Fruit fly (Drosophila melanogaster) whole organism, embryonic: ENCODE results near the gene CG3625.
A peak's percentile ranks its signal among the peaks of the same experiment; 100 is the strongest.

ENCODE experiments used
- Antp ChIP-seq: fragments of 200-800 bp; sonication (Bioruptor generic); optimal IDR thresholded peaks from 3 replicates; lab custom pipeline; 2016; ENCODE audit warnings: missing biosample characterization, missing genetic modification characterization
- B-H2 ChIP-seq: fragments of 200-800 bp; sonication (Bioruptor generic); optimal IDR thresholded peaks from 2 replicates; lab custom pipeline; 2018; ENCODE audit warnings: missing biosample characterization, mild to moderate bottlenecking, missing genetic modification characterization
- CG10267 ChIP-seq: fragments of 200-800 bp; sonication (Bioruptor generic); optimal IDR thresholded peaks from 2 replicates; lab custom pipeline; 2018; ENCODE audit warnings: missing biosample characterization, mild to moderate bottlenecking, missing genetic modification characterization, moderate library complexity
- CG10959 ChIP-seq: fragments of 200-800 bp; sonication (Bioruptor generic); IDR thresholded peaks from 2 replicates; pipeline ENCODE4 v1.3.6; 2022; ENCODE audit warnings: missing biosample characterization, missing genetic modification characterization
- CG11398 ChIP-seq: fragments of 200-800 bp; sonication (Bioruptor generic); optimal IDR thresholded peaks from 2 replicates; lab custom pipeline; 2016; ENCODE audit warnings: missing biosample characterization, missing genetic modification characterization
- CG13287 ChIP-seq: fragments of 200-800 bp; sonication (Bioruptor generic); IDR thresholded peaks from 2 replicates; pipeline ENCODE4 v1.3.6; 2022; ENCODE audit warnings: missing biosample characterization, missing genetic modification characterization; ENCODE audit not compliant: partially characterized antibody
- CG15696 ChIP-seq: fragments of 200-800 bp; sonication (Bioruptor generic); optimal IDR thresholded peaks from 2 replicates; lab custom pipeline; 2019; ENCODE audit warnings: missing biosample characterization, mild to moderate bottlenecking, missing genetic modification characterization, moderate library complexity
- CG1647 ChIP-seq: fragments of 200-800 bp; sonication (Bioruptor generic); optimal IDR thresholded peaks from 3 replicates; lab custom pipeline; 2016; ENCODE audit warnings: missing biosample characterization, missing genetic modification characterization
- CG17359 ChIP-seq: fragments of 200-800 bp; sonication (Bioruptor generic); optimal IDR thresholded peaks from 3 replicates; lab custom pipeline; 2018; ENCODE audit warnings: missing biosample characterization, mild to moderate bottlenecking, missing genetic modification characterization, moderate library complexity
- CG1832 ChIP-seq: fragments of 200-800 bp; sonication (Bioruptor generic); optimal IDR thresholded peaks from 2 replicates; lab custom pipeline; 2017; ENCODE audit warnings: missing biosample characterization, mild to moderate bottlenecking, missing genetic modification characterization, inconsistent platforms
- CG2129 ChIP-seq: fragments of 200-800 bp; sonication (Bioruptor generic); IDR thresholded peaks from 2 replicates; pipeline ENCODE4 v1.3.6; 2022; ENCODE audit warnings: missing biosample characterization, missing genetic modification characterization; ENCODE audit not compliant: partially characterized antibody
- CG31224 ChIP-seq: fragments of 200-800 bp; sonication (Bioruptor generic); IDR thresholded peaks from 2 replicates; pipeline ENCODE4 v1.3.6; 2022; ENCODE audit warnings: missing biosample characterization, missing genetic modification characterization
- CG32772 ChIP-seq: fragments of 200-800 bp; sonication (Bioruptor generic); IDR thresholded peaks from 2 replicates; pipeline ENCODE4 v1.3.6; 2022; ENCODE audit warnings: missing biosample characterization, missing genetic modification characterization
- CG3407 ChIP-seq: fragments of 200-800 bp; sonication (Bioruptor generic); optimal IDR thresholded peaks from 2 replicates; lab custom pipeline; 2018; ENCODE audit warnings: missing biosample characterization, mild to moderate bottlenecking, missing genetic modification characterization
- CG34224 ChIP-seq: fragments of 200-800 bp; sonication (Bioruptor generic); IDR thresholded peaks from 3 replicates; pipeline ENCODE4 v1.3.6; 2022; ENCODE audit warnings: missing biosample characterization, missing genetic modification characterization; ENCODE audit not compliant: partially characterized antibody
- CG34376 ChIP-seq: fragments of 200-800 bp; sonication (Bioruptor generic); optimal IDR thresholded peaks from 2 replicates; lab custom pipeline; 2018; ENCODE audit warnings: missing biosample characterization, mild to moderate bottlenecking, missing genetic modification characterization
- CG34422 ChIP-seq: fragments of 200-800 bp; sonication (Bioruptor generic); IDR thresholded peaks from 3 replicates; pipeline ENCODE4 v1.3.6; 2022; ENCODE audit warnings: missing biosample characterization, missing genetic modification characterization
- CG3726 ChIP-seq: fragments of 200-800 bp; sonication (Bioruptor generic); IDR thresholded peaks from 3 replicates; pipeline ENCODE4, ENCODE4 v1.3.6; 2022; ENCODE audit warnings: missing biosample characterization, missing genetic modification characterization
- CG4328 ChIP-seq: fragments of 200-800 bp; sonication (Bioruptor generic); optimal IDR thresholded peaks from 3 replicates; lab custom pipeline; 2017; ENCODE audit warnings: missing biosample characterization, missing genetic modification reagents, missing genetic modification characterization
- CG4424 ChIP-seq: fragments of 200-800 bp; sonication (Bioruptor generic); optimal IDR thresholded peaks from 3 replicates; lab custom pipeline; 2016; ENCODE audit warnings: missing biosample characterization, missing genetic modification characterization
- CG5180 ChIP-seq: fragments of 200-800 bp; sonication (Bioruptor generic); optimal IDR thresholded peaks from 3 replicates; lab custom pipeline; 2017; ENCODE audit warnings: missing biosample characterization, missing genetic modification characterization, mild to moderate bottlenecking, moderate library complexity, missing genetic modification reagents
- CG9609 ChIP-seq: fragments of 200-800 bp; sonication (Bioruptor generic); optimal IDR thresholded peaks from 3 replicates; lab custom pipeline; 2016; ENCODE audit warnings: missing biosample characterization, missing genetic modification characterization
- Chrac-16 ChIP-seq: fragments of 200-800 bp; sonication (Bioruptor generic); optimal IDR thresholded peaks from 3 replicates; lab custom pipeline; 2016; ENCODE audit warnings: missing biosample characterization, missing genetic modification characterization
- Dref ChIP-seq: fragments of 200-800 bp; sonication (Bioruptor generic); IDR thresholded peaks from 2 replicates; pipeline ENCODE4 v1.3.6; 2022; ENCODE audit warnings: missing biosample characterization, missing genetic modification characterization
- E2f1 ChIP-seq: fragments of 200-800 bp; sonication (Bioruptor generic); IDR thresholded peaks from 2 replicates; pipeline ENCODE4 v1.3.6; 2022; ENCODE audit warnings: missing biosample characterization, missing genetic modification characterization
- Fer2 ChIP-seq: fragments of 200-800 bp; sonication (Bioruptor generic); optimal IDR thresholded peaks from 2 replicates; lab custom pipeline; 2018; ENCODE audit warnings: missing biosample characterization, mild to moderate bottlenecking, missing genetic modification characterization, moderate library complexity
- Gug ChIP-seq: fragments of 200-800 bp; sonication (Bioruptor generic); IDR thresholded peaks from 4 replicates; pipeline ENCODE4 v1.3.6; 2022; ENCODE audit warnings: missing biosample characterization, missing genetic modification characterization
- Hand ChIP-seq: fragments of 200-800 bp; sonication (Bioruptor generic); optimal IDR thresholded peaks from 2 replicates; lab custom pipeline; 2017; ENCODE audit warnings: mild to moderate bottlenecking, missing biosample characterization, missing genetic modification reagents, missing genetic modification characterization
- Kr ChIP-seq: fragments of 200-800 bp; sonication (Bioruptor generic); optimal IDR thresholded peaks from 2 replicates; lab custom pipeline; 2017; ENCODE audit warnings: missing biosample characterization, mild to moderate bottlenecking, missing genetic modification characterization
- Lim3 ChIP-seq: fragments of 200-800 bp; sonication (Bioruptor generic); IDR thresholded peaks from 2 replicates; pipeline ENCODE4 v1.3.6; 2022; ENCODE audit warnings: missing biosample characterization, missing genetic modification characterization
- Mad ChIP-seq: fragments of 200-800 bp; sonication (Bioruptor generic); optimal IDR thresholded peaks from 2 replicates; lab custom pipeline; 2016; ENCODE audit warnings: missing biosample characterization, missing genetic modification characterization
- Max ChIP-seq: fragments of 200-800 bp; sonication (Bioruptor generic); optimal IDR thresholded peaks from 2 replicates; lab custom pipeline; 2016; ENCODE audit warnings: missing biosample characterization, mild to moderate bottlenecking, missing genetic modification characterization
- NC2α ChIP-seq: fragments of 200-800 bp; sonication (Bioruptor generic); optimal IDR thresholded peaks from 2 replicates; lab custom pipeline; 2016; ENCODE audit warnings: missing biosample characterization, missing genetic modification characterization
- NK7.1 ChIP-seq: fragments of 200-800 bp; sonication (Bioruptor generic); optimal IDR thresholded peaks from 3 replicates; lab custom pipeline; 2016; ENCODE audit warnings: missing biosample characterization, missing genetic modification characterization
- Nf-YC ChIP-seq: fragments of 200-800 bp; optimal IDR thresholded peaks from 3 replicates; lab custom pipeline; 2019; ENCODE audit warnings: missing biosample characterization, mild to moderate bottlenecking, missing genetic modification characterization, moderate library complexity
- NfI ChIP-seq: fragments of 200-800 bp; sonication (Bioruptor generic); optimal IDR thresholded peaks from 3 replicates; lab custom pipeline; 2018; ENCODE audit warnings: missing biosample characterization, mild to moderate bottlenecking, missing genetic modification characterization, moderate library complexity
- Opbp ChIP-seq: fragments of 200-800 bp; sonication (Bioruptor generic); IDR thresholded peaks from 3 replicates; pipeline ENCODE4 v1.3.6; 2022; ENCODE audit warnings: missing biosample characterization, missing genetic modification characterization; ENCODE audit not compliant: partially characterized antibody
- Scr ChIP-seq: fragments of 200-800 bp; sonication (Bioruptor generic); IDR thresholded peaks from 2 replicates; pipeline ENCODE4 v1.3.6; 2022; ENCODE audit warnings: missing biosample characterization, missing genetic modification characterization; ENCODE audit not compliant: partially characterized antibody
- Sox100B ChIP-seq: fragments of 200-800 bp; sonication (Bioruptor generic); optimal IDR thresholded peaks from 3 replicates; lab custom pipeline; 2018; ENCODE audit warnings: missing biosample characterization, mild to moderate bottlenecking, missing genetic modification characterization
- Vsx1 ChIP-seq: fragments of 200-800 bp; sonication (Bioruptor generic); optimal IDR thresholded peaks from 2 replicates; lab custom pipeline; 2017; ENCODE audit warnings: missing biosample characterization, mild to moderate bottlenecking, missing genetic modification characterization, missing genetic modification reagents
- cad ChIP-seq: fragments of >200 bp; optimal IDR thresholded peaks from 2 replicates; lab custom pipeline; 2017; ENCODE audit warnings: missing biosample characterization, missing genetic modification characterization
- ci ChIP-seq: fragments of 200-800 bp; sonication (Bioruptor generic); IDR thresholded peaks from 3 replicates; pipeline ENCODE4 v1.3.6; 2022; ENCODE audit warnings: missing biosample characterization, missing genetic modification characterization
- croc ChIP-seq: fragments of 200-800 bp; sonication (Bioruptor generic); conservative IDR thresholded peaks from 3 replicates; pipeline ENCODE4 v1.3.6; 2022; ENCODE audit warnings: missing biosample characterization, missing genetic modification characterization
- dmrt11E ChIP-seq: fragments of 200-800 bp; sonication (Bioruptor generic); optimal IDR thresholded peaks from 3 replicates; lab custom pipeline; 2018; ENCODE audit warnings: missing biosample characterization, mild to moderate bottlenecking, missing genetic modification characterization, moderate library complexity
- fru ChIP-seq: fragments of >200 bp; optimal IDR thresholded peaks from 2 replicates; lab custom pipeline; 2017
- fu2 ChIP-seq: fragments of 200-800 bp; sonication (Bioruptor generic); optimal IDR thresholded peaks from 2 replicates; lab custom pipeline; 2016; ENCODE audit warnings: missing biosample characterization, missing genetic modification characterization
- kay ChIP-seq: fragments of 200-800 bp; sonication (Bioruptor generic); optimal IDR thresholded peaks from 2 replicates; lab custom pipeline; 2016; ENCODE audit warnings: missing biosample characterization, missing genetic modification characterization
- pho ChIP-seq: fragments of 200-800 bp; sonication (Bioruptor generic); optimal IDR thresholded peaks from 2 replicates; lab custom pipeline; 2016; ENCODE audit warnings: missing biosample characterization, missing genetic modification characterization
- row ChIP-seq: fragments of 200-800 bp; sonication (Bioruptor generic); IDR thresholded peaks from 3 replicates; pipeline ENCODE4 v1.3.6; 2022; ENCODE audit warnings: missing biosample characterization, missing genetic modification characterization
- sqz ChIP-seq: fragments of 200-800 bp; sonication (Bioruptor generic); optimal IDR thresholded peaks from 3 replicates; lab custom pipeline; 2018; ENCODE audit warnings: missing biosample characterization, mild to moderate bottlenecking, missing genetic modification characterization
- tx ChIP-seq: fragments of 200-800 bp; sonication (Bioruptor generic); optimal IDR thresholded peaks from 2 replicates; lab custom pipeline; 2016; ENCODE audit warnings: missing biosample characterization, missing genetic modification characterization

CG3625 gene

dm6 chr2L:285596-286023, 6.0 kb downstream of the CG3625 start (continued):
- TF ChIP-seq CG9609 (no peak), CG1647 (no peak), Lim3 (GFP tag; lab: Robert Waterston, UW) (no peak), CG2129 (GFP tag; lab: Robert Waterston, UW) (no peak), CG32772 (GFP tag; lab: Robert Waterston, UW) (no peak), kay (no peak), Opbp (GFP tag; lab: Robert Waterston, UW) (peak; percentile 64; the same call in 2 of the 3 replicates), pho (GFP tag; lab: Kevin White, UChicago) (peak; percentile 22), Scr (peak; percentile 20; the same call in 1 of the 2 replicates), sqz (GFP tag; lab: Kevin White, UChicago) (no peak), NK7.1 (GFP tag; lab: Kevin White, UChicago) (no peak), B-H2 (peak; percentile 26), Kr (no peak), Sox100B (GFP tag; lab: Kevin White, UChicago) (peak; percentile 30), CG1832 (GFP tag; lab: Kevin White, UChicago) (no peak), croc (GFP tag; lab: Robert Waterston, UW) (no peak), Hand (peak; percentile 27), Chrac-16 (peak; percentile 19), Fer2 (tag; lab: Kevin White, UChicago) (no peak), Antp (GFP tag; lab: Kevin White, UChicago) (peak; percentile 45), CG31224 (GFP tag; lab: Robert Waterston, UW) (no peak), Dref (GFP tag; lab: Robert Waterston, UW) (peak; percentile 43), row (peak; percentile 73), NC2α (GFP tag; lab: Kevin White, UChicago) (peak; percentile 5), CG34224 (peak; percentile 26; the same call in 1 of the 3 replicates), Nf-YC (tag; lab: Kevin White, UChicago) (peak; percentile 53), Vsx1 (no peak), cad (no peak), CG17359 (peak; percentile 52), dmrt11E (tag; lab: Kevin White, UChicago) (peak; percentile 18), CG10267 (tag; lab: Kevin White, UChicago) (peak; percentile 59), CG11398 (GFP tag; lab: Kevin White, UChicago) (no peak), Mad (GFP tag; lab: Kevin White, UChicago) (peak; percentile 33), ci (GFP tag; lab: Robert Waterston, UW) (peak; percentile 84), NfI (GFP tag; lab: Kevin White, UChicago) (peak; percentile 54), CG4424 (GFP tag; lab: Kevin White, UChicago) (no peak), fru (lab: Kevin White, UChicago) (no peak), E2f1 (GFP tag; lab: Robert Waterston, UW) (no peak), fu2 (GFP tag; lab: Kevin White, UChicago) (peak; percentile 21), CG34376 (GFP tag; lab: Kevin White, UChicago) (peak; percentile 51), tx (peak; percentile 31), CG3407 (GFP tag; lab: Kevin White, UChicago) (peak; percentile 19), Gug (GFP tag; lab: Robert Waterston, UW) (no peak), CG4328 (GFP tag; lab: Kevin White, UChicago) (peak; percentile 24), CG3726 (GFP tag; lab: Robert Waterston, UW) (no peak), CG5180 (GFP tag; lab: Kevin White, UChicago) (peak; percentile 69), CG15696 (tag; lab: Kevin White, UChicago) (peak; percentile 7), CG10959 (GFP tag; lab: Robert Waterston, UW) (no peak), CG13287 (GFP tag; lab: Robert Waterston, UW) (peak; percentile 41; the same call in 1 of the 2 replicates), CG34422 (GFP tag; lab: Robert Waterston, UW) (peak; percentile 58; the same call in 1 of the 3 replicates), Max (GFP tag; lab: Kevin White, UChicago) (peak; percentile 0)
